Worm (Caenorhabditis elegans): ENCODE measurements around the gene pfd-1.

DNA sequence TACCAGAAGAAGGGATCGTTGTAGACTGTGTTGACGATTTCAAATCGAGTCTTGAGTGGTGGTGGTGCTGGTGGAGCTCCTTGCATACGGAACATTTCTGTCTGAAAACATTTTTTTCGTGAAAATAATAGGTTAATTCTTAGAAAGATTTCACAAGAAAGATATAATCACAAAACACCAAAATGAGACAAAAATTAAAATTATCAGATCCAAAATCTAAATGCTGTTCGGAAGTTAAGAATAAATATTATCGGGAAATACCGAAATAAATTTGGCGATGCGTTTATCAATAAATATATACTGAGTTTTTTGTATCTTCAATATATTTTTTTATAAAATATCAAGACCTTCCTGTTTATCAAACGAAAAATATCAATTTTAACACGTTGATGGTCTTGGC lies 28.6 kb downstream of the pfd-1 start, which contains the start of gene C08F8.9:
- TF ChIP-seq elt-2 (tag; optimal IDR thresholded peaks at IDR 0.05) = no peak
- TF ChIP-seq nhr-23 (tag; optimal IDR thresholded peaks at IDR 0.05) = no peak
- TF ChIP-seq aly-2 (tag; optimal IDR thresholded peaks at IDR 0.05) = no peak

Measured in whole organism, L3 larva.